Fruit fly (Drosophila melanogaster): ENCODE data around the gene Coprox.
A peak's percentile ranks its signal among the peaks of the same experiment; 100 is the strongest.

Gene Coprox

DNA sequence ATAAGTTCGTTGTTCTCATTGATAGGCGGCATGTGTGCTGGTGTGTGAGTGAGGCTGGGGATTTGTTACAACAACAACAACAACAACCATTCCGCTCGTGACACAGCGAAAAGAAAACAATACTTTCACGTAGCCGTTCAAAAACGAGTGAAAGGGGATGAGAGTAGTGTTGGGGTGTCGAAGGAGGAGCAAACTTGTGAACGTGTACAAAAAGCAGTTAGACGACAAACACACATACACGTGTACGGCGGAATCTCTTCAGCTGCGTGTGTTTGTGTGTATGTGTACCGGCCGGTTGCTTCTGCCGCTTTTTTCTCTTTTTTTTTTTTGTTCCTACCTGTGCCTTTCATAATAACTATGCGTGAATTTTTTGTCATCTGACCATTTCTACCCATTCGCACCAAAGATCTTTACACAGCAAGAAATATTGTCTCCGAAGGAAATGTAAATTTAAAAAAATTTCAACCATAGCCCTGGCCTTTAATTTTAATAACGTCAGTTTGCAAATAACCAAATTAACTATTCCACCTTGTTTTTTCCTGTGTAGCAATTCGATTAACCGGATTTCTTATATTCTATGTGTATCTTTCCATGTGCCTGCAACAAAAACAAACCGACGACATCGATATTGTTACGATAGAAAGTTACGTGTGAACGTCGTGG, 42.0 kb upstream of the Coprox start (continued):
- no peak for TF ChIP-seq pros (GFP tag; optimal IDR thresholded peaks at IDR 0.05)
- TF ChIP-seq ab (GFP tag; optimal IDR thresholded peaks at IDR 0.05) = no peak
- peak; percentile 10 for TF ChIP-seq Fer2 (tag; optimal IDR thresholded peaks at IDR 0.05)
- TF ChIP-seq hkb (optimal IDR thresholded peaks at IDR 0.05) = no peak
- peak; percentile 90 for TF ChIP-seq hkb (GFP tag; IDR thresholded peaks at IDR 0.05)
- TF ChIP-seq dati (GFP tag; IDR thresholded peaks at IDR 0.05) = no peak
- TF ChIP-seq CG10147 (GFP tag; optimal IDR thresholded peaks at IDR 0.05) = peak; percentile 57
- peak; percentile 27 for TF ChIP-seq trh (GFP tag; optimal IDR thresholded peaks at IDR 0.05)
- TF ChIP-seq C15 (GFP tag; IDR thresholded peaks at IDR 0.05) = 0 out of 3 replicates have a peak, but pooled peaks have one; percentile 55
- no peak for TF ChIP-seq Hr39 (optimal IDR thresholded peaks at IDR 0.05)
- TF ChIP-seq nau (GFP tag; optimal IDR thresholded peaks at IDR 0.05) = peak; percentile 20
- TF ChIP-seq CG12155 (GFP tag; optimal IDR thresholded peaks at IDR 0.05) = peak; percentile 52
- TF ChIP-seq B-H2 (GFP tag; optimal IDR thresholded peaks at IDR 0.05) = no peak
- TF ChIP-seq HHEX (GFP tag; optimal IDR thresholded peaks at IDR 0.05) = peak; percentile 65
- TF ChIP-seq CG2120 (GFP tag; optimal IDR thresholded peaks at IDR 0.05) = peak; percentile 70
- peak; percentile 51 for TF ChIP-seq CG1233 (GFP tag; optimal IDR thresholded peaks at IDR 0.05)
- no peak for TF ChIP-seq CG34224 (GFP tag; IDR thresholded peaks at IDR 0.05; ENCODE audit: partially characterized antibody)
- no peak for TF ChIP-seq unpg (GFP tag; optimal IDR thresholded peaks at IDR 0.05)
- TF ChIP-seq kay (GFP tag; optimal IDR thresholded peaks at IDR 0.05) = peak; percentile 5
- TF ChIP-seq Six4 (GFP tag; optimal IDR thresholded peaks at IDR 0.05) = peak; percentile 53
- TF ChIP-seq TFAM (GFP tag; optimal IDR thresholded peaks at IDR 0.05) = no peak
- TF ChIP-seq Taf1 (GFP tag; IDR thresholded peaks at IDR 0.05) = no peak
- TF ChIP-seq row (GFP tag; IDR thresholded peaks at IDR 0.05) = peak; percentile 75; the same call in 2 of the 3 replicates
- TF ChIP-seq GATAe (GFP tag; conservative IDR thresholded peaks at IDR 0.05) = no peak
- peak; percentile 46; the same call in 1 of the 2 replicates for TF ChIP-seq rib (GFP tag; IDR thresholded peaks at IDR 0.05)
- peak; percentile 48 for TF ChIP-seq her (GFP tag; optimal IDR thresholded peaks at IDR 0.05)
- peak; percentile 23 for TF ChIP-seq dm (GFP tag; optimal IDR thresholded peaks at IDR 0.05)
- TF ChIP-seq CG16863 (GFP tag; optimal IDR thresholded peaks at IDR 0.05) = peak; percentile 46
- TF ChIP-seq wor (GFP tag; IDR thresholded peaks at IDR 0.05) = peak; percentile 47; the same call in 1 of the 2 replicates
- peak; percentile 37 for TF ChIP-seq trem (tag; optimal IDR thresholded peaks at IDR 0.05)
- TF ChIP-seq Oaz (GFP tag; IDR thresholded peaks at IDR 0.05) = no peak; the same call in 1 of the 2 replicates
- TF ChIP-seq CG6689 (GFP tag; IDR thresholded peaks at IDR 0.05) = no peak; the same call in 1 of the 2 replicates
- TF ChIP-seq CG10321 (GFP tag; IDR thresholded peaks at IDR 0.05) = no peak
- peak; percentile 27 for TF ChIP-seq CG12942 (GFP tag; optimal IDR thresholded peaks at IDR 0.05)
- TF ChIP-seq inv (GFP tag; IDR thresholded peaks at IDR 0.05; ENCODE audit: partially characterized antibody) = no peak
- peak; percentile 47 for TF ChIP-seq Dad (GFP tag; optimal IDR thresholded peaks at IDR 0.05)
- 0 out of 4 replicates have a peak, but pooled peaks have one; percentile 18 for TF ChIP-seq chinmo (GFP tag; IDR thresholded peaks at IDR 0.05; ENCODE audit: partially characterized antibody)
- no peak for TF ChIP-seq CG10209 (GFP tag; optimal IDR thresholded peaks at IDR 0.05)
- no peak for TF ChIP-seq Hr78 (GFP tag; optimal IDR thresholded peaks at IDR 0.05)
- TF ChIP-seq Awh (GFP tag; IDR thresholded peaks at IDR 0.05) = no peak
- peak; percentile 80 for TF ChIP-seq slp2 (GFP tag; optimal IDR thresholded peaks at IDR 0.05)
- TF ChIP-seq Atf3 (GFP tag; optimal IDR thresholded peaks at IDR 0.05) = no peak
- TF ChIP-seq ranshi (GFP tag; IDR thresholded peaks at IDR 0.05) = no peak; the same call in 1 of the 2 replicates
- TF ChIP-seq CG6683 (GFP tag; optimal IDR thresholded peaks at IDR 0.05) = no peak
- TF ChIP-seq fu2 (GFP tag; optimal IDR thresholded peaks at IDR 0.05) = peak; percentile 54
- TF ChIP-seq Abd-B (GFP tag; optimal IDR thresholded peaks at IDR 0.05) = no peak
- TF ChIP-seq CG10274 (GFP tag; optimal IDR thresholded peaks at IDR 0.05) = no peak
- TF ChIP-seq CG7372 (GFP tag; IDR thresholded peaks at IDR 0.05) = peak; percentile 24; the same call in 1 of the 2 replicates
- TF ChIP-seq CG18011 (GFP tag; optimal IDR thresholded peaks at IDR 0.05) = peak; percentile 43
- peak; percentile 69 for TF ChIP-seq CG11398 (GFP tag; optimal IDR thresholded peaks at IDR 0.05)
